Fruit fly (Drosophila melanogaster) whole organism, embryonic: ENCODE data around the gene CG32313.

ENCODE experiments used
- Ada2b ChIP-seq: fragments of 200-800 bp; sonication (Bioruptor generic); IDR thresholded peaks from 2 replicates; pipeline ENCODE4 v1.3.6; 2022; ENCODE audit warnings: missing biosample characterization, missing genetic modification characterization
- Asciz ChIP-seq: fragments of 200-800 bp; sonication (Bioruptor generic); optimal IDR thresholded peaks from 2 replicates; lab custom pipeline; 2017; ENCODE audit warnings: missing biosample characterization, mild to moderate bottlenecking, missing genetic modification characterization, missing genetic modification reagents
- B-H2 ChIP-seq: fragments of 200-800 bp; sonication (Bioruptor generic); optimal IDR thresholded peaks from 2 replicates; lab custom pipeline; 2018; ENCODE audit warnings: missing biosample characterization, mild to moderate bottlenecking, missing genetic modification characterization
- Bdp1 ChIP-seq: fragments of 200-800 bp; sonication (Bioruptor generic); optimal IDR thresholded peaks from 3 replicates; lab custom pipeline; 2016; ENCODE audit warnings: missing biosample characterization, missing genetic modification characterization
- Bteb2 ChIP-seq: fragments of 200-800 bp; sonication (Bioruptor generic); optimal IDR thresholded peaks from 2 replicates; lab custom pipeline; 2016; ENCODE audit warnings: missing biosample characterization, missing genetic modification characterization
- C15 ChIP-seq: fragments of 200-800 bp; sonication (Bioruptor generic); IDR thresholded peaks from 3 replicates; pipeline ENCODE4 v1.3.6; 2022; ENCODE audit warnings: missing biosample characterization, missing genetic modification characterization
- CG10209 ChIP-seq: fragments of 200-800 bp; sonication (Bioruptor generic); optimal IDR thresholded peaks from 3 replicates; lab custom pipeline; 2017; ENCODE audit warnings: missing biosample characterization, mild to moderate bottlenecking, missing genetic modification characterization, missing genetic modification reagents
- CG11247 ChIP-seq: fragments of 200-800 bp; sonication (Bioruptor generic); IDR thresholded peaks from 2 replicates; pipeline ENCODE4 v1.3.6; 2022; ENCODE audit warnings: missing biosample characterization, missing genetic modification characterization
- CG12299 ChIP-seq: fragments of 200-800 bp; sonication (Bioruptor generic); optimal IDR thresholded peaks from 2 replicates; lab custom pipeline; 2018; ENCODE audit warnings: missing biosample characterization, mild to moderate bottlenecking, missing genetic modification characterization
- CG12942 ChIP-seq: fragments of 200-800 bp; sonication (Bioruptor generic); optimal IDR thresholded peaks from 3 replicates; lab custom pipeline; 2016; ENCODE audit warnings: missing biosample characterization, missing genetic modification characterization
- CG13123 ChIP-seq: fragments of 200-800 bp; sonication (Bioruptor generic); optimal IDR thresholded peaks from 2 replicates; lab custom pipeline; 2016; ENCODE audit warnings: missing biosample characterization, missing genetic modification characterization
- CG15514 ChIP-seq: fragments of 200-800 bp; sonication (Bioruptor generic); optimal IDR thresholded peaks from 3 replicates; lab custom pipeline; 2017; ENCODE audit warnings: missing biosample characterization, missing genetic modification characterization, mild to moderate bottlenecking, moderate library complexity, missing genetic modification reagents
- CG2129 ChIP-seq: fragments of 200-800 bp; sonication (Bioruptor generic); IDR thresholded peaks from 2 replicates; pipeline ENCODE4 v1.3.6; 2022; ENCODE audit warnings: missing biosample characterization, missing genetic modification characterization; ENCODE audit not compliant: partially characterized antibody
- CG2889 ChIP-seq: fragments of 200-800 bp; sonication (Bioruptor generic); IDR thresholded peaks from 3 replicates; pipeline ENCODE4 v1.3.6; 2022; ENCODE audit warnings: missing biosample characterization, missing genetic modification characterization
- CG30431 ChIP-seq: fragments of 200-800 bp; sonication (Bioruptor generic); optimal IDR thresholded peaks from 2 replicates; lab custom pipeline; 2017; ENCODE audit warnings: missing biosample characterization, missing genetic modification characterization
- CG31365 ChIP-seq: fragments of 200-800 bp; sonication (Bioruptor generic); optimal IDR thresholded peaks from 2 replicates; lab custom pipeline; 2018; ENCODE audit warnings: missing biosample characterization, mild to moderate bottlenecking, missing genetic modification characterization
- CG31441 ChIP-seq: fragments of 200-800 bp; sonication (Bioruptor generic); IDR thresholded peaks from 2 replicates; pipeline ENCODE4 v1.3.6; 2022; ENCODE audit warnings: missing biosample characterization, missing genetic modification characterization
- CG3163 ChIP-seq: fragments of 200-800 bp; sonication (Bioruptor generic); optimal IDR thresholded peaks from 3 replicates; lab custom pipeline; 2016; ENCODE audit warnings: missing biosample characterization, missing genetic modification characterization
- CG32532 ChIP-seq: fragments of 200-800 bp; sonication (Bioruptor generic); IDR thresholded peaks from 2 replicates; pipeline ENCODE4 v1.3.6; 2022; ENCODE audit warnings: missing biosample characterization, missing genetic modification characterization
- CG3847 ChIP-seq: fragments of 200-800 bp; sonication (Bioruptor generic); IDR thresholded peaks from 2 replicates; pipeline ENCODE4 v1.3.6; 2022; ENCODE audit warnings: missing biosample characterization, missing genetic modification characterization
- CG4282 ChIP-seq: fragments of 200-800 bp; sonication (Bioruptor generic); optimal IDR thresholded peaks from 2 replicates; lab custom pipeline; 2016; ENCODE audit warnings: missing biosample characterization, missing genetic modification characterization
- CG4730 ChIP-seq: fragments of 200-800 bp; sonication (Bioruptor generic); IDR thresholded peaks from 2 replicates; pipeline ENCODE4 v1.3.6; 2022; ENCODE audit warnings: missing biosample characterization, missing genetic modification characterization
- CG6254 ChIP-seq: fragments of 200-800 bp; sonication (Bioruptor generic); optimal IDR thresholded peaks from 3 replicates; lab custom pipeline; 2017; ENCODE audit warnings: mild to moderate bottlenecking, missing biosample characterization, missing genetic modification reagents, missing genetic modification characterization
- CG6791 ChIP-seq: fragments of 200-800 bp; sonication (Bioruptor generic); IDR thresholded peaks from 3 replicates; pipeline ENCODE4 v1.3.6; 2022; ENCODE audit warnings: missing biosample characterization, missing genetic modification characterization; ENCODE audit not compliant: partially characterized antibody
- CG8359 ChIP-seq: fragments of 200-800 bp; sonication (Bioruptor generic); optimal IDR thresholded peaks from 2 replicates; lab custom pipeline; 2017; ENCODE audit warnings: missing biosample characterization, mild to moderate bottlenecking, missing genetic modification characterization, borderline replicate concordance
- CG8478 ChIP-seq: fragments of >200 bp; optimal IDR thresholded peaks from 2 replicates; lab custom pipeline; 2018
- CG9437 ChIP-seq: fragments of 200-800 bp; sonication (Bioruptor generic); optimal IDR thresholded peaks from 2 replicates; lab custom pipeline; 2018; ENCODE audit warnings: missing biosample characterization, mild to moderate bottlenecking, missing genetic modification characterization
- Dek ChIP-seq: fragments of 200-800 bp; sonication (Bioruptor generic); optimal IDR thresholded peaks from 3 replicates; lab custom pipeline; 2019; ENCODE audit warnings: missing biosample characterization, mild to moderate bottlenecking, missing genetic modification characterization, moderate library complexity
- Doc3 ChIP-seq: fragments of 200-800 bp; sonication (Bioruptor generic); IDR thresholded peaks from 3 replicates; pipeline ENCODE4 v1.3.6; 2022; ENCODE audit warnings: missing biosample characterization, missing genetic modification characterization; ENCODE audit not compliant: partially characterized antibody
- H15 ChIP-seq: fragments of 200-800 bp; sonication (Bioruptor generic); IDR thresholded peaks from 3 replicates; pipeline ENCODE4 v1.3.6; 2022; ENCODE audit warnings: missing biosample characterization, missing genetic modification characterization
- HmgZ ChIP-seq: fragments of 200-800 bp; sonication (Bioruptor generic); optimal IDR thresholded peaks from 2 replicates; lab custom pipeline; 2018; ENCODE audit warnings: missing biosample characterization, mild to moderate bottlenecking, missing genetic modification characterization
- Hr3 ChIP-seq: fragments of 200-800 bp; sonication (Bioruptor generic); optimal IDR thresholded peaks from 3 replicates; lab custom pipeline; 2016; ENCODE audit warnings: missing biosample characterization, missing genetic modification characterization
- ap ChIP-seq: fragments of 200-800 bp; sonication (Bioruptor generic); IDR thresholded peaks from 2 replicates; pipeline ENCODE4 v1.3.6; 2022; ENCODE audit warnings: missing biosample characterization, missing genetic modification characterization
- az2 ChIP-seq: fragments of 200-800 bp; sonication (Bioruptor generic); optimal IDR thresholded peaks from 3 replicates; lab custom pipeline; 2016; ENCODE audit warnings: missing biosample characterization, missing genetic modification characterization
- cas ChIP-seq: fragments of 200-800 bp; sonication (Bioruptor generic); IDR thresholded peaks from 2 replicates; pipeline ENCODE4 v1.3.6; 2022; ENCODE audit warnings: missing biosample characterization, missing genetic modification characterization
- chn ChIP-seq: fragments of 200-800 bp; sonication (Bioruptor generic); optimal IDR thresholded peaks from 2 replicates; lab custom pipeline; 2016; ENCODE audit warnings: missing biosample characterization, missing genetic modification characterization
- disco-r ChIP-seq: fragments of 200-800 bp; sonication (Bioruptor generic); optimal IDR thresholded peaks from 2 replicates; lab custom pipeline; 2016; ENCODE audit warnings: missing biosample characterization, missing genetic modification characterization
- eve ChIP-seq, 2 experiments: fragments of >200 bp; optimal IDR thresholded peaks; 2 replicates each; lab custom pipeline; 2017; ENCODE audit warnings: missing biosample characterization in 2 of 2, missing genetic modification characterization in 2 of 2
- eyg ChIP-seq: fragments of 200-800 bp; sonication (Bioruptor generic); optimal IDR thresholded peaks from 3 replicates; lab custom pipeline; 2016; ENCODE audit warnings: missing biosample characterization, missing genetic modification characterization
- fu2 ChIP-seq: fragments of 200-800 bp; sonication (Bioruptor generic); optimal IDR thresholded peaks from 2 replicates; lab custom pipeline; 2016; ENCODE audit warnings: missing biosample characterization, missing genetic modification characterization
- gcm2 ChIP-seq: fragments of 200-800 bp; sonication (Bioruptor generic); optimal IDR thresholded peaks from 2 replicates; lab custom pipeline; 2016; ENCODE audit warnings: missing biosample characterization, missing genetic modification characterization
- lbe ChIP-seq: fragments of 200-800 bp; sonication (Bioruptor generic); optimal IDR thresholded peaks from 2 replicates; lab custom pipeline; 2016; ENCODE audit warnings: missing biosample characterization, mild to moderate bottlenecking, missing genetic modification characterization
- maf-S ChIP-seq: fragments of 200-800 bp; sonication (Bioruptor generic); optimal IDR thresholded peaks from 2 replicates; lab custom pipeline; 2016; ENCODE audit warnings: missing biosample characterization, missing genetic modification characterization
- odd ChIP-seq: fragments of 200-800 bp; sonication (Bioruptor generic); optimal IDR thresholded peaks from 2 replicates; lab custom pipeline; 2017; ENCODE audit warnings: missing biosample characterization, mild to moderate bottlenecking, missing genetic modification characterization
- slbo ChIP-seq: fragments of 200-800 bp; sonication (Bioruptor generic); IDR thresholded peaks from 2 replicates; pipeline ENCODE4 v1.3.6; 2022; ENCODE audit warnings: missing biosample characterization, missing genetic modification characterization
- zen ChIP-seq: fragments of 200-800 bp; sonication (Bioruptor generic); optimal IDR thresholded peaks from 3 replicates; lab custom pipeline; 2018; ENCODE audit warnings: missing biosample characterization, mild to moderate bottlenecking, missing genetic modification characterization, moderate library complexity

The CG32313 gene

DNA sequence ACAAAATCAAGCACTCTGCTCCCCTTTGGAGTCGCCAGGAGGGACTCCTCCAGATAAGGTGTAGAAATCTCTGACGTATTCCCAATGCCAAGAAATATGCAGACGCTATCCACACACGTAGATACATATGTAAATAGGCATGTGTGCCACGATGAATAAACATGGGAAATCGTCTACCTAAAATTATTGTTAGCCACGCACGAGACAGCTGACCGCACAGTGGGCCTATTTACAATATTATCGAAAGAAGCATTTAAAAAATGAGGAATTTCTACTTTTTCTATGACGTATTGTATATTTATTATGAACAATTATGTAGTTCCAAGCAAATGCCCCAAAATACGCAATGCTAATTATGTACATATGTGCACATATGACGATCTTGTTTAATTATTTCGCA lies 3.6 kb upstream of the CG32313 start (continued):
- TF ChIP-seq eve (GFP tag; optimal IDR thresholded peaks at IDR 0.05; lab: Kevin White, UChicago) (no peak), CG8359 (GFP tag; lab: Kevin White, UChicago) (no peak), cas (GFP tag; lab: Robert Waterston, UW) (no peak), HmgZ (tag; lab: Kevin White, UChicago) (no peak), fu2 (GFP tag; lab: Kevin White, UChicago) (no peak), CG31441 (GFP tag; lab: Robert Waterston, UW) (no peak), eyg (GFP tag; lab: Kevin White, UChicago) (no peak), CG9437 (GFP tag; lab: Kevin White, UChicago) (no peak), gcm2 (GFP tag; lab: Kevin White, UChicago) (no peak), slbo (GFP tag; lab: Robert Waterston, UW) (peak; percentile 42; the same call in 1 of the 2 replicates), CG10209 (no peak), CG6254 (no peak), H15 (no peak), CG31365 (tag; lab: Kevin White, UChicago) (no peak), Asciz (GFP tag; lab: Kevin White, UChicago) (peak; percentile 9), CG11247 (GFP tag; lab: Robert Waterston, UW) (no peak), odd (GFP tag; lab: Kevin White, UChicago) (no peak), Ada2b (peak; percentile 37), Bdp1 (GFP tag; lab: Kevin White, UChicago) (no peak), CG8478 (lab: Kevin White, UChicago) (no peak), CG6791 (GFP tag; lab: Robert Waterston, UW) (no peak), CG2889 (GFP tag; lab: Robert Waterston, UW) (no peak), CG2129 (no peak), CG30431 (GFP tag; lab: Kevin White, UChicago) (no peak), CG12299 (no peak), az2 (GFP tag; lab: Kevin White, UChicago) (no peak), Hr3 (GFP tag; lab: Kevin White, UChicago) (no peak), B-H2 (no peak), CG12942 (GFP tag; lab: Kevin White, UChicago) (no peak), CG32532 (GFP tag; lab: Robert Waterston, UW) (peak; percentile 50; the same call in 1 of the 2 replicates), maf-S (GFP tag; lab: Kevin White, UChicago) (no peak), Doc3 (GFP tag; lab: Robert Waterston, UW) (no peak), CG3163 (GFP tag; lab: Kevin White, UChicago) (no peak), disco-r (GFP tag; lab: Kevin White, UChicago) (no peak), CG3847 (GFP tag; lab: Robert Waterston, UW) (no peak), zen (tag; lab: Kevin White, UChicago) (no peak), chn (peak; percentile 14), CG4282 (GFP tag; lab: Kevin White, UChicago) (peak; percentile 22), ap (GFP tag; lab: Robert Waterston, UW) (no peak), C15 (GFP tag; lab: Robert Waterston, UW) (no peak), CG15514 (GFP tag; lab: Kevin White, UChicago) (no peak), Bteb2 (GFP tag; lab: Kevin White, UChicago) (no peak), Dek (tag; lab: Kevin White, UChicago) (no peak), lbe (no peak), CG4730 (GFP tag; lab: Robert Waterston, UW) (no peak), CG13123 (GFP tag; lab: Kevin White, UChicago) (no peak)
